Fruit fly (Drosophila melanogaster): ENCODE data around the gene Brd7-9.
A peak's percentile ranks its signal among the peaks of the same experiment; 100 is the strongest.

Brd7-9 gene

dm6 chr2L:7821279-7821848 is 38.7 kb downstream of the Brd7-9 start (continued):
- peak; percentile 24; the same call in 1 of the 2 replicates for TF ChIP-seq klu (GFP tag; IDR thresholded peaks at IDR 0.05)
- TF ChIP-seq CG16815 (GFP tag; optimal IDR thresholded peaks at IDR 0.05), result peak; percentile 18
- TF ChIP-seq pho (GFP tag; optimal IDR thresholded peaks at IDR 0.05), result peak; percentile 34
- TF ChIP-seq Opbp (GFP tag; IDR thresholded peaks at IDR 0.05; ENCODE audit: partially characterized antibody), result peak; percentile 86
- 0 out of 3 replicates have a peak, but pooled peaks have one; percentile 56 for TF ChIP-seq ken (GFP tag; IDR thresholded peaks at IDR 0.05)
- peak in 1 of 2 experiments; percentile 52 for TF ChIP-seq crp (GFP tag; optimal IDR thresholded peaks at IDR 0.05)
- peak; percentile 40 for TF ChIP-seq nmo (GFP tag; optimal IDR thresholded peaks at IDR 0.05)
- no peak for TF ChIP-seq Atf3 (GFP tag; optimal IDR thresholded peaks at IDR 0.05)
- TF ChIP-seq CG4328 (GFP tag; optimal IDR thresholded peaks at IDR 0.05), result peak; percentile 55
- peak; percentile 69 for TF ChIP-seq CG17361 (GFP tag; IDR thresholded peaks at IDR 0.05)
- TF ChIP-seq CG14965 (GFP tag; optimal IDR thresholded peaks at IDR 0.05; ENCODE audit: borderline replicate concordance), result no peak
- TF ChIP-seq crc (GFP tag; optimal IDR thresholded peaks at IDR 0.05), result no peak
- no peak for TF ChIP-seq CG12071 (GFP tag; optimal IDR thresholded peaks at IDR 0.05)
- TF ChIP-seq corto (GFP tag; optimal IDR thresholded peaks at IDR 0.05), result peak; percentile 33
- peak; percentile 85 for TF ChIP-seq BEAF-32 (GFP tag; optimal IDR thresholded peaks at IDR 0.05)
- TF ChIP-seq pzg (GFP tag; optimal IDR thresholded peaks at IDR 0.05), result peak; percentile 64
- no peak for TF ChIP-seq Spps (tag; optimal IDR thresholded peaks at IDR 0.05)
- peak; percentile 16 for TF ChIP-seq fd3F (GFP tag; optimal IDR thresholded peaks at IDR 0.05)
- peak; percentile 74 for TF ChIP-seq CG31441 (GFP tag; IDR thresholded peaks at IDR 0.05)
- TF ChIP-seq en (GFP tag; optimal IDR thresholded peaks at IDR 0.05), result no peak
- TF ChIP-seq H2.0 (GFP tag; IDR thresholded peaks at IDR 0.05), result peak; percentile 40; the same call in 1 of the 2 replicates
- no peak for TF ChIP-seq kni (GFP tag; optimal IDR thresholded peaks at IDR 0.05)
- no peak for TF ChIP-seq slou (GFP tag; optimal IDR thresholded peaks at IDR 0.05)
- TF ChIP-seq CG16863 (GFP tag; optimal IDR thresholded peaks at IDR 0.05), result peak; percentile 53
- peak; percentile 36 for TF ChIP-seq CG8944 (GFP tag; optimal IDR thresholded peaks at IDR 0.05)
- no peak for TF ChIP-seq CG30431 (GFP tag; optimal IDR thresholded peaks at IDR 0.05)
- no peak for TF ChIP-seq CG10321 (GFP tag; IDR thresholded peaks at IDR 0.05)
- no peak for TF ChIP-seq Vsx1 (GFP tag; optimal IDR thresholded peaks at IDR 0.05)
- TF ChIP-seq Dref (GFP tag; IDR thresholded peaks at IDR 0.05), result peak; percentile 86
- TF ChIP-seq CG2712 (tag; optimal IDR thresholded peaks at IDR 0.05), result peak; percentile 65
- peak; percentile 63 for TF ChIP-seq CG9727 (GFP tag; optimal IDR thresholded peaks at IDR 0.05)
- TF ChIP-seq Hey (tag; optimal IDR thresholded peaks at IDR 0.05), result no peak
- no peak for TF ChIP-seq CG1647 (GFP tag; optimal IDR thresholded peaks at IDR 0.05)
- TF ChIP-seq Sry-δ (GFP tag; optimal IDR thresholded peaks at IDR 0.05), result peak; percentile 76
- no peak for TF ChIP-seq CG7745 (tag; optimal IDR thresholded peaks at IDR 0.05)
- TF ChIP-seq Hr39 (optimal IDR thresholded peaks at IDR 0.05), result no peak
- TF ChIP-seq CG1603 (tag; optimal IDR thresholded peaks at IDR 0.05), result no peak
- TF ChIP-seq Doc3 (GFP tag; IDR thresholded peaks at IDR 0.05; ENCODE audit: partially characterized antibody), result peak; percentile 77
- TF ChIP-seq vnd (GFP tag; IDR thresholded peaks at IDR 0.05; ENCODE audit: partially characterized antibody), result peak; percentile 79
- peak; percentile 19 for TF ChIP-seq CG9797 (GFP tag; optimal IDR thresholded peaks at IDR 0.05)
- TF ChIP-seq fu2 (GFP tag; optimal IDR thresholded peaks at IDR 0.05), result peak; percentile 37
- peak; percentile 67 for TF ChIP-seq chn (GFP tag; optimal IDR thresholded peaks at IDR 0.05)
- peak; percentile 32 for TF ChIP-seq CG10654 (GFP tag; optimal IDR thresholded peaks at IDR 0.05)
- peak; percentile 50 for TF ChIP-seq twi (tag; optimal IDR thresholded peaks at IDR 0.05)
- TF ChIP-seq eve (GFP tag; optimal IDR thresholded peaks at IDR 0.05), result no peak
- peak; percentile 71; the same call in 1 of the 2 replicates for TF ChIP-seq CG42726 (GFP tag; IDR thresholded peaks at IDR 0.05; ENCODE audit: partially characterized antibody)
- no peak for TF ChIP-seq Kr (GFP tag; optimal IDR thresholded peaks at IDR 0.05)
- TF ChIP-seq Poxn (GFP tag; IDR thresholded peaks at IDR 0.05), result no peak
- TF ChIP-seq CG1024 (GFP tag; IDR thresholded peaks at IDR 0.05), result 0 out of 2 replicates have a peak, but pooled peaks have one; percentile 3
- TF ChIP-seq MTF-1 (GFP tag; optimal IDR thresholded peaks at IDR 0.05; ENCODE audit: borderline replicate concordance), result peak; percentile 33
